Worm (Caenorhabditis elegans) whole organism, L3 larva: Measurements from ENCODE around the gene cyh-1.

ENCODE experiments used
- R02D3.7 ChIP-seq: fragments of 150-350 bp; optimal IDR thresholded peaks from 2 replicates; lab custom pipeline; 2014; ENCODE audit warnings: missing biosample characterization, missing genetic modification characterization
- ZK546.5 ChIP-seq: sonication (generic microtip); optimal IDR thresholded peaks from 2 replicates; lab custom pipeline; 2017; ENCODE audit warnings: missing biosample characterization, missing genetic modification characterization
- aly-2 ChIP-seq: fragments of 150-350 bp; optimal IDR thresholded peaks from 2 replicates; lab custom pipeline; 2014; ENCODE audit warnings: missing biosample characterization, missing genetic modification characterization
- ama-1 ChIP-seq: fragments of 150-350 bp; optimal IDR thresholded peaks from 2 replicates; lab custom pipeline; 2018
- ceh-16 ChIP-seq: sonication (generic microtip); optimal IDR thresholded peaks from 2 replicates; lab custom pipeline; 2017; ENCODE audit warnings: missing biosample characterization, missing genetic modification characterization
- ceh-28 ChIP-seq: fragments of 150-350 bp; optimal IDR thresholded peaks from 2 replicates; lab custom pipeline; 2014; ENCODE audit warnings: missing biosample characterization, missing genetic modification reagents, missing genetic modification characterization
- ceh-82 ChIP-seq: fragments of 150-350 bp; optimal IDR thresholded peaks from 2 replicates; lab custom pipeline; 2014; ENCODE audit warnings: missing biosample characterization, missing genetic modification characterization
- ceh-9 ChIP-seq: sonication (generic microtip); optimal IDR thresholded peaks from 2 replicates; lab custom pipeline; 2018; ENCODE audit warnings: missing biosample characterization, missing genetic modification characterization
- daf-12 ChIP-seq: fragments of 150-350 bp; optimal IDR thresholded peaks from 2 replicates; lab custom pipeline; 2014; ENCODE audit warnings: missing biosample characterization, missing genetic modification reagents, missing genetic modification characterization
- egl-27 ChIP-seq: sonication (generic microtip); optimal IDR thresholded peaks from 4 replicates; lab custom pipeline; 2017; ENCODE audit warnings: missing biosample characterization, missing genetic modification reagents, missing genetic modification characterization
- egl-5 ChIP-seq: fragments of 150-350 bp; optimal IDR thresholded peaks from 2 replicates; lab custom pipeline; 2017; ENCODE audit warnings: missing biosample characterization, missing genetic modification reagents, missing genetic modification characterization, inconsistent platforms
- elt-1 ChIP-seq: fragments of 150-350 bp; optimal IDR thresholded peaks from 2 replicates; lab custom pipeline; 2014; ENCODE audit warnings: missing biosample characterization, missing genetic modification characterization
- elt-2 ChIP-seq: sonication (generic microtip); optimal IDR thresholded peaks from 2 replicates; lab custom pipeline; 2016; ENCODE audit warnings: missing genetic modification reagents, mild to moderate bottlenecking, missing genetic modification characterization, missing compliant biosample characterization
- elt-3 ChIP-seq, 3 experiments: fragments of 150-350 bp in 1 of 3; sonication (generic microtip) in 2 of 3; optimal IDR thresholded peaks; 2 replicates in 2 of 3; 4 replicates in 1 of 3; lab custom pipeline; 2014 to 2017; ENCODE audit warnings: missing biosample characterization in 3 of 3, missing genetic modification characterization in 3 of 3
- fos-1 ChIP-seq: fragments of 150-350 bp; optimal IDR thresholded peaks from 2 replicates; lab custom pipeline; 2014; ENCODE audit warnings: missing biosample characterization, missing genetic modification characterization
- hmg-11 ChIP-seq: sonication (generic microtip); optimal IDR thresholded peaks from 2 replicates; lab custom pipeline; 2016; ENCODE audit warnings: missing genetic modification characterization, missing compliant biosample characterization
- jun-1 ChIP-seq: fragments of 150-350 bp; optimal IDR thresholded peaks from 2 replicates; lab custom pipeline; 2014; ENCODE audit warnings: missing biosample characterization, missing genetic modification reagents, missing genetic modification characterization
- lin-15B ChIP-seq: fragments of 150-350 bp; optimal IDR thresholded peaks from 2 replicates; lab custom pipeline; 2014; ENCODE audit warnings: missing biosample characterization, missing genetic modification characterization
- lin-39 ChIP-seq: fragments of 150-350 bp; optimal IDR thresholded peaks from 2 replicates; lab custom pipeline; 2018; ENCODE audit warnings: missing biosample characterization, missing genetic modification reagents, missing genetic modification characterization
- lsy-12 ChIP-seq: sonication (generic microtip); optimal IDR thresholded peaks from 2 replicates; lab custom pipeline; 2016; ENCODE audit warnings: mild to moderate bottlenecking, missing genetic modification characterization, missing compliant biosample characterization
- mml-1 ChIP-seq: fragments of 150-350 bp; sonication (generic microtip); optimal IDR thresholded peaks from 3 replicates; lab custom pipeline; 2014; ENCODE audit warnings: missing biosample characterization, missing genetic modification characterization
- nfya-1 ChIP-seq: sonication (generic microtip); optimal IDR thresholded peaks from 2 replicates; lab custom pipeline; 2017; ENCODE audit warnings: missing genetic modification characterization, mild to moderate bottlenecking, missing compliant biosample characterization, antibody characterized with exemption, moderate library complexity; ENCODE audit not compliant: insufficient read depth
- nhr-11 ChIP-seq: fragments of 150-350 bp; optimal IDR thresholded peaks from 2 replicates; lab custom pipeline; 2014; ENCODE audit warnings: missing biosample characterization, missing genetic modification characterization
- nhr-12 ChIP-seq: fragments of 150-350 bp; optimal IDR thresholded peaks from 2 replicates; lab custom pipeline; 2014; ENCODE audit warnings: missing biosample characterization, missing genetic modification characterization
- nhr-23 ChIP-seq: fragments of 150-350 bp; optimal IDR thresholded peaks from 2 replicates; lab custom pipeline; 2014; ENCODE audit warnings: missing biosample characterization, missing genetic modification reagents, missing genetic modification characterization
- nhr-237 ChIP-seq: fragments of 150-350 bp; optimal IDR thresholded peaks from 2 replicates; lab custom pipeline; 2014; ENCODE audit warnings: missing biosample characterization, missing genetic modification characterization
- nhr-25 ChIP-seq: sonication (generic microtip); optimal IDR thresholded peaks from 2 replicates; lab custom pipeline; 2017; ENCODE audit warnings: missing biosample characterization, missing genetic modification characterization
- nhr-43 ChIP-seq: sonication (generic microtip); optimal IDR thresholded peaks from 2 replicates; lab custom pipeline; 2016; ENCODE audit warnings: mild to moderate bottlenecking, missing genetic modification characterization, missing compliant biosample characterization; ENCODE audit not compliant: poor library complexity, severe bottlenecking
- nhr-77 ChIP-seq: fragments of 150-350 bp; optimal IDR thresholded peaks from 2 replicates; lab custom pipeline; 2014; ENCODE audit warnings: missing biosample characterization, missing genetic modification characterization
- pha-4 ChIP-seq: fragments of 150-350 bp; optimal IDR thresholded peaks from 2 replicates; lab custom pipeline; 2014; ENCODE audit warnings: missing biosample characterization, missing genetic modification reagents, missing genetic modification characterization
- pqm-1 ChIP-seq: fragments of 150-350 bp; optimal IDR thresholded peaks from 2 replicates; lab custom pipeline; 2017; ENCODE audit warnings: missing biosample characterization, missing genetic modification characterization, inconsistent platforms
- skn-1 ChIP-seq: fragments of 150-350 bp; optimal IDR thresholded peaks from 2 replicates; lab custom pipeline; 2014; ENCODE audit warnings: missing biosample characterization, missing genetic modification characterization
- snpc-4 ChIP-seq: fragments of 150-350 bp; optimal IDR thresholded peaks from 2 replicates; lab custom pipeline; 2014; ENCODE audit warnings: missing biosample characterization, missing genetic modification characterization
- tbx-2 ChIP-seq: sonication (generic microtip); optimal IDR thresholded peaks from 2 replicates; lab custom pipeline; 2016; ENCODE audit warnings: mild to moderate bottlenecking, missing genetic modification characterization, missing compliant biosample characterization
- unc-39 ChIP-seq: sonication (generic microtip); optimal IDR thresholded peaks from 4 replicates; lab custom pipeline; 2017; ENCODE audit warnings: missing biosample characterization, missing genetic modification characterization
- unc-62 ChIP-seq: fragments of 150-350 bp; sonication (generic microtip); optimal IDR thresholded peaks from 4 replicates; lab custom pipeline; 2014; ENCODE audit warnings: missing biosample characterization, missing genetic modification reagents, missing genetic modification characterization
- zag-1 ChIP-seq: fragments of 150-350 bp; optimal IDR thresholded peaks from 2 replicates; lab custom pipeline; 2014; ENCODE audit warnings: missing biosample characterization, missing genetic modification characterization
- ztf-4 ChIP-seq: fragments of 150-350 bp; optimal IDR thresholded peaks from 2 replicates; lab custom pipeline; 2014; ENCODE audit warnings: missing biosample characterization, missing genetic modification characterization

cyh-1 gene

DNA sequence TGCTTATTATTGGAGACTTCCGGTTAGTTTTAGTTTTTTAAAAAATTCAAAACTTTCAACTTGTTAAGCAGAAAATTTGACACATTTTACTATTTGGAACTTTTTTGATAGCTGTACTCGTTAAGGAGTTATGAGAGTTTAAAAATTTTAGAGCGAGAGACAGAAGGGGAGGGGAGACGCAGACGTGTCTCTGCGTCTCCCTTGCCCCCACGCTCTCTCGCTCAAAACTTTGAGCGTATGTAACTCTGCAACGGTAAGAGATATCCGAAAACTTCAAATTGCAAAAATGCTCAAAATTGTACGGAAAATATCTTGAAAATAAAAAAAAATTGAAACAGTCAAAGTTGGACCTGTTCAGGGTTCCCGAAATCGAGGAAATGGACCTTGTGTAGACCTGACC lies 11.4 kb downstream of the cyh-1 start:
- no peak for TF ChIP-seq elt-1 (tag; lab: Kevin White, UChicago)
- no peak for TF ChIP-seq mml-1 (tag; lab: Kevin White, UChicago)
- no peak for TF ChIP-seq elt-3 (tag; optimal IDR thresholded peaks at IDR 0.05; lab: Kevin White, UChicago)
- TF ChIP-seq jun-1 (tag; lab: Kevin White, UChicago): no peak
- no peak for TF ChIP-seq pha-4 (tag; lab: Kevin White, UChicago)
- no peak for TF ChIP-seq nhr-11 (tag; lab: Kevin White, UChicago)
- TF ChIP-seq nfya-1: no peak
- TF ChIP-seq pqm-1: no peak
- no peak for TF ChIP-seq unc-62
- no peak for TF ChIP-seq daf-12 (tag; lab: Kevin White, UChicago)
- TF ChIP-seq aly-2: no peak
- TF ChIP-seq ZK546.5 (tag; lab: Kevin White, UChicago): no peak
- TF ChIP-seq ceh-16 (tag; lab: Kevin White, UChicago): no peak
- no peak for TF ChIP-seq zag-1 (tag; lab: Kevin White, UChicago)
- TF ChIP-seq ama-1 (lab: Kevin White, UChicago): no peak
- TF ChIP-seq lin-15B (tag; lab: Kevin White, UChicago): no peak
- no peak for TF ChIP-seq unc-39 (tag; lab: Kevin White, UChicago)

DNA sequence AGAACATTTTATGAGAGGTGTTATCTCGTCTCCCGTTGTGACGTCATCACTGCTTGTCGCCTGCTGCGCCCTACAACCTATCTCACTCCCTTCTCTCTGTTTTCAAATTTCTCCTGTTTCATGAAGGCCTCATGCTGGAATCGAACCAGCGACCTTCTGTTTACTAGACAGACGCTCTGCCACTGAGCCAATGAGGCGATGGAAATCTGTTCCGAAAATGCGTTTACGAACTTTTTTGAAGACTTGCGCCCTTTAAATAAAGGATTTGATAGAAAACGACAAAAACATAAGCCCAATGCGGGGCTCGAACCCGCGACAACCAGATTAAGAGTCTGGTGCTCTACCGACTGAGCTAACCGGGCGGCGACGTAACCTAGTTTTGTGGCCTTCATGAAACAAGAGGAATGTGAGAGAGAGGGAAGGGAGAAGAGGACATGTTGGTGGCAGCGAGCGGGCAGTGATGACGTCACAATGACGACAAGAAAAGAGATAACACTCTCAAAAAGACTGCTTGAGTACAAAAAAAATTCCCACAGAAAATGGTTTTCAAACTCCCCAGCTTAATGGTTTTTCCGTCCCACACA lies 14.2 kb downstream of the cyh-1 start, which contains the start of gene clec-126:
clec-126 (plus strand) TSS at position 534 of the 584 bp plus-strand sequence.
- TF ChIP-seq fos-1 (no peak), nhr-77 (tag; lab: Kevin White, UChicago) (no peak), jun-1 (tag; lab: Kevin White, UChicago) (peak; percentile 58), hmg-11 (tag; lab: Kevin White, UChicago) (peak; percentile 71), nhr-25 (peak; percentile 76), ceh-82 (tag; lab: Kevin White, UChicago) (peak; percentile 19), unc-39 (tag; lab: Kevin White, UChicago) (no peak), elt-3 (tag; optimal IDR thresholded peaks at IDR 0.05; lab: Kevin White, UChicago) (peak in 1 of 3 experiments; percentile 10), pqm-1 (peak; percentile 21), lin-15B (tag; lab: Kevin White, UChicago) (peak; percentile 51), nhr-237 (tag; lab: Kevin White, UChicago) (no peak), zag-1 (tag; lab: Kevin White, UChicago) (no peak), nhr-12 (tag; lab: Kevin White, UChicago) (no peak), ztf-4 (tag; lab: Kevin White, UChicago) (peak; percentile 49), nhr-43 (tag; lab: Kevin White, UChicago) (peak; percentile 39), elt-2 (tag; lab: Kevin White, UChicago) (peak; percentile 78), lsy-12 (tag; lab: Kevin White, UChicago) (peak; percentile 79), ama-1 (lab: Kevin White, UChicago) (peak; percentile 55), R02D3.7 (peak; percentile 17), ceh-16 (tag; lab: Kevin White, UChicago) (peak; percentile 61), skn-1 (tag; lab: Kevin White, UChicago) (peak; percentile 21), aly-2 (no peak), nhr-23 (tag; lab: Kevin White, UChicago) (peak; percentile 45), egl-27 (tag; lab: Kevin White, UChicago) (peak; percentile 72), lin-39 (tag; lab: Kevin White, UChicago) (peak; percentile 76), egl-5 (tag; lab: Kevin White, UChicago) (peak; percentile 70), snpc-4 (tag; lab: Kevin White, UChicago) (peak; percentile 29), ceh-9 (tag; lab: Kevin White, UChicago) (no peak), nfya-1 (peak; percentile 87), pha-4 (tag; lab: Kevin White, UChicago) (peak; percentile 59), tbx-2 (tag; lab: Kevin White, UChicago) (peak; percentile 69), ceh-28 (tag; lab: Kevin White, UChicago) (peak; percentile 18)
